ENCODE assay signal across 1 fruit fly cellular context in genomic region chr2L:7188530-7188996, dm6.
TF ChIP-seq lines count a peak whose summit lies in the region.

No protein-coding gene starts in this region.

TF ChIP-seq in whole organism, embryonic, 481 proteins besides CTCF, POLR2A, EP300 and RAD21 (continued from another document):
- TF ChIP-seq phol (tag; optimal IDR thresholded peaks at IDR 0.05; lab: Kevin White, UChicago) (peak; percentile 97), CG11456 (GFP tag; IDR thresholded peaks at IDR 0.05; lab: Robert Waterston, UW) (peak; percentile 97), ind (GFP tag; optimal IDR thresholded peaks at IDR 0.05; lab: Kevin White, UChicago) (peak; percentile 97), CG5245 (GFP tag; optimal IDR thresholded peaks at IDR 0.05; lab: Kevin White, UChicago) (peak; percentile 96), CG18476 (GFP tag; optimal IDR thresholded peaks at IDR 0.05; lab: Kevin White, UChicago) (peak; percentile 96), Ada2b (GFP tag; IDR thresholded peaks at IDR 0.05; lab: Robert Waterston, UW) (peak; percentile 96), CG11504 (tag; optimal IDR thresholded peaks at IDR 0.05; lab: Kevin White, UChicago) (peak; percentile 97), tgo (GFP tag; IDR thresholded peaks at IDR 0.05; lab: Robert Waterston, UW) (peak; percentile 99), nmo (GFP tag; optimal IDR thresholded peaks at IDR 0.05; lab: Kevin White, UChicago) (peak; percentile 99), seq (GFP tag; IDR thresholded peaks at IDR 0.05; lab: Robert Waterston, UW) (peak; percentile 98), Ets65A (GFP tag; lab: Kevin White, UChicago) (peak; percentile 99), CG3847 (GFP tag; IDR thresholded peaks at IDR 0.05; lab: Robert Waterston, UW) (peak; percentile 98), Kr (GFP tag; optimal IDR thresholded peaks at IDR 0.05; lab: Kevin White, UChicago) (peak; percentile 42), sc (optimal IDR thresholded peaks at IDR 0.05; lab: Kevin White, UChicago) (no peak), sc (GFP tag; optimal IDR thresholded peaks at IDR 0.05; lab: Kevin White, UChicago) (peak; percentile 98), Nf-YA (GFP tag; IDR thresholded peaks at IDR 0.05; lab: Robert Waterston, UW) (peak; percentile 94), NfI (GFP tag; optimal IDR thresholded peaks at IDR 0.05; lab: Kevin White, UChicago) (peak; percentile 98), gro (GFP tag; optimal IDR thresholded peaks at IDR 0.05; lab: Kevin White, UChicago) (peak; percentile 95), CG30431 (GFP tag; optimal IDR thresholded peaks at IDR 0.05; lab: Kevin White, UChicago) (peak; percentile 96), B-H1 (GFP tag; IDR thresholded peaks at IDR 0.05; lab: Robert Waterston, UW) (peak; percentile 97), dysf (GFP tag; IDR thresholded peaks at IDR 0.05; lab: Robert Waterston, UW) (peak; percentile 99), Optix (GFP tag; IDR thresholded peaks at IDR 0.05; lab: Robert Waterston, UW) (peak; percentile 97), sug (tag; optimal IDR thresholded peaks at IDR 0.05; lab: Kevin White, UChicago) (peak; percentile 97), dm (GFP tag; optimal IDR thresholded peaks at IDR 0.05; lab: Kevin White, UChicago) (peak; percentile 92), sens-2 (GFP tag; IDR thresholded peaks at IDR 0.05; lab: Robert Waterston, UW) (peak; percentile 93), Antp (GFP tag; optimal IDR thresholded peaks at IDR 0.05; lab: Kevin White, UChicago) (peak; percentile 90), vnd (GFP tag; IDR thresholded peaks at IDR 0.05; lab: Robert Waterston, UW; ENCODE audit: partially characterized antibody) (no peak), slbo (GFP tag; IDR thresholded peaks at IDR 0.05; lab: Robert Waterston, UW) (peak; percentile 98), CG3281 (GFP tag; optimal IDR thresholded peaks at IDR 0.05; lab: Kevin White, UChicago) (peak; percentile 97), HLH3B (GFP tag; IDR thresholded peaks at IDR 0.05; lab: Robert Waterston, UW) (peak; percentile 99), CG11695 (GFP tag; IDR thresholded peaks at IDR 0.05; lab: Robert Waterston, UW) (peak; percentile 99), CG33557 (GFP tag; optimal IDR thresholded peaks at IDR 0.05; lab: Kevin White, UChicago) (peak; percentile 95), fd3F (GFP tag; optimal IDR thresholded peaks at IDR 0.05; lab: Kevin White, UChicago) (peak; percentile 96), D19B (GFP tag; optimal IDR thresholded peaks at IDR 0.05; lab: Kevin White, UChicago) (peak; percentile 91), h (optimal IDR thresholded peaks at IDR 0.05; lab: Kevin White, UChicago) (no peak), Med (GFP tag; lab: Kevin White, UChicago) (peak; percentile 99), eyg (GFP tag; optimal IDR thresholded peaks at IDR 0.05; lab: Kevin White, UChicago) (peak; percentile 94), CG33213 (GFP tag; optimal IDR thresholded peaks at IDR 0.05; lab: Kevin White, UChicago) (peak; percentile 91), vfl (GFP tag; optimal IDR thresholded peaks at IDR 0.05; lab: Kevin White, UChicago) (peak; percentile 96), ac (GFP tag; optimal IDR thresholded peaks at IDR 0.05; lab: Kevin White, UChicago) (peak; percentile 84), Opbp (GFP tag; IDR thresholded peaks at IDR 0.05; lab: Robert Waterston, UW; ENCODE audit: partially characterized antibody) (no peak), CG5953 (GFP tag; IDR thresholded peaks at IDR 0.05; lab: Robert Waterston, UW) (peak; percentile 97), Stat92E (GFP tag; optimal IDR thresholded peaks at IDR 0.05; lab: Kevin White, UChicago) (peak in 1 of 3 experiments; percentile 88), croc (GFP tag; conservative IDR thresholded peaks at IDR 0.05; lab: Robert Waterston, UW) (peak; percentile 98), sima (GFP tag; optimal IDR thresholded peaks at IDR 0.05; lab: Kevin White, UChicago) (peak; percentile 72), H15 (GFP tag; IDR thresholded peaks at IDR 0.05; lab: Robert Waterston, UW) (peak; percentile 97), cato (GFP tag; optimal IDR thresholded peaks at IDR 0.05; lab: Kevin White, UChicago; ENCODE audit: borderline replicate concordance) (peak; percentile 97), Hand (GFP tag; optimal IDR thresholded peaks at IDR 0.05; lab: Kevin White, UChicago) (peak; percentile 98), CG15696 (tag; optimal IDR thresholded peaks at IDR 0.05; lab: Kevin White, UChicago) (peak; percentile 91), CG10274 (GFP tag; optimal IDR thresholded peaks at IDR 0.05; lab: Kevin White, UChicago) (peak; percentile 90), Pdp1 (GFP tag; optimal IDR thresholded peaks at IDR 0.05; lab: Kevin White, UChicago) (peak; percentile 94), sob (GFP tag; IDR thresholded peaks at IDR 0.05; lab: Robert Waterston, UW) (peak; percentile 98), kah (GFP tag; optimal IDR thresholded peaks at IDR 0.05; lab: Kevin White, UChicago) (peak; percentile 94), CG15479 (GFP tag; optimal IDR thresholded peaks at IDR 0.05; lab: Kevin White, UChicago) (peak; percentile 38), odd (GFP tag; optimal IDR thresholded peaks at IDR 0.05; lab: Kevin White, UChicago) (peak; percentile 97), slou (GFP tag; optimal IDR thresholded peaks at IDR 0.05; lab: Kevin White, UChicago) (peak; percentile 98), CG13775 (GFP tag; optimal IDR thresholded peaks at IDR 0.05; lab: Kevin White, UChicago) (peak; percentile 97), CG32532 (GFP tag; IDR thresholded peaks at IDR 0.05; lab: Robert Waterston, UW) (peak; percentile 98), prd (optimal IDR thresholded peaks at IDR 0.05; lab: Kevin White, UChicago) (no peak), prd (GFP tag; IDR thresholded peaks at IDR 0.05; lab: Robert Waterston, UW) (peak; percentile 99), CG13894 (tag; optimal IDR thresholded peaks at IDR 0.05; lab: Kevin White, UChicago) (peak; percentile 96), CG12391 (tag; optimal IDR thresholded peaks at IDR 0.05; lab: Kevin White, UChicago) (peak; percentile 99), nom (GFP tag; optimal IDR thresholded peaks at IDR 0.05; lab: Kevin White, UChicago) (peak; percentile 98), Adf1 (GFP tag; IDR thresholded peaks at IDR 0.05; lab: Robert Waterston, UW) (peak; percentile 100), esg (GFP tag; conservative IDR thresholded peaks at IDR 0.05; lab: Robert Waterston, UW) (peak; percentile 98), CG7839 (tag; optimal IDR thresholded peaks at IDR 0.05; lab: Kevin White, UChicago) (peak; percentile 99), CG4282 (GFP tag; optimal IDR thresholded peaks at IDR 0.05; lab: Kevin White, UChicago) (peak; percentile 88), Rfx (GFP tag; IDR thresholded peaks at IDR 0.05; lab: Robert Waterston, UW) (peak; percentile 98), CG30020 (tag; optimal IDR thresholded peaks at IDR 0.05; lab: Kevin White, UChicago) (peak; percentile 84), ci (GFP tag; IDR thresholded peaks at IDR 0.05; lab: Robert Waterston, UW) (peak; percentile 98), bcd (GFP tag; optimal IDR thresholded peaks at IDR 0.05; lab: Kevin White, UChicago) (peak; percentile 98), Dad (GFP tag; optimal IDR thresholded peaks at IDR 0.05; lab: Kevin White, UChicago) (peak; percentile 96), psq (GFP tag; optimal IDR thresholded peaks at IDR 0.05; lab: Kevin White, UChicago) (peak; percentile 91), lmd (GFP tag; IDR thresholded peaks at IDR 0.05; lab: Robert Waterston, UW) (peak; percentile 99), NC2β (GFP tag; optimal IDR thresholded peaks at IDR 0.05; lab: Kevin White, UChicago) (peak; percentile 96), CG32772 (GFP tag; IDR thresholded peaks at IDR 0.05; lab: Robert Waterston, UW) (peak; percentile 98), zfh1 (GFP tag; IDR thresholded peaks at IDR 0.05; lab: Robert Waterston, UW) (peak; percentile 98), B-H2 (GFP tag; optimal IDR thresholded peaks at IDR 0.05; lab: Kevin White, UChicago) (peak; percentile 98), CG13123 (GFP tag; optimal IDR thresholded peaks at IDR 0.05; lab: Kevin White, UChicago) (peak; percentile 93), CG7372 (GFP tag; IDR thresholded peaks at IDR 0.05; lab: Robert Waterston, UW) (peak; percentile 98), CG18011 (GFP tag; optimal IDR thresholded peaks at IDR 0.05; lab: Kevin White, UChicago) (peak; percentile 91), CG2712 (tag; optimal IDR thresholded peaks at IDR 0.05; lab: Kevin White, UChicago) (peak; percentile 98), gfzf (GFP tag; optimal IDR thresholded peaks at IDR 0.05; lab: Kevin White, UChicago) (no peak), CG2875 (GFP tag; optimal IDR thresholded peaks at IDR 0.05; lab: Kevin White, UChicago) (peak; percentile 98), PHDP (tag; optimal IDR thresholded peaks at IDR 0.05; lab: Kevin White, UChicago) (peak; percentile 99), CG18619 (GFP tag; optimal IDR thresholded peaks at IDR 0.05; lab: Kevin White, UChicago) (peak; percentile 97), az2 (GFP tag; optimal IDR thresholded peaks at IDR 0.05; lab: Kevin White, UChicago) (peak; percentile 98), CG10959 (GFP tag; IDR thresholded peaks at IDR 0.05; lab: Robert Waterston, UW) (peak; percentile 86), Nf-YC (tag; optimal IDR thresholded peaks at IDR 0.05; lab: Kevin White, UChicago) (peak; percentile 92), Dip2 (GFP tag; IDR thresholded peaks at IDR 0.05; lab: Robert Waterston, UW) (peak; percentile 81), salm (tag; optimal IDR thresholded peaks at IDR 0.05; lab: Kevin White, UChicago) (peak; percentile 96), tx (GFP tag; optimal IDR thresholded peaks at IDR 0.05; lab: Kevin White, UChicago) (peak; percentile 97), CG10979 (tag; optimal IDR thresholded peaks at IDR 0.05; lab: Kevin White, UChicago) (peak; percentile 98), CG2678 (tag; optimal IDR thresholded peaks at IDR 0.05; lab: Kevin White, UChicago) (peak; percentile 99), Oaz (GFP tag; IDR thresholded peaks at IDR 0.05; lab: Robert Waterston, UW) (peak; percentile 97), CG13424 (tag; optimal IDR thresholded peaks at IDR 0.05; lab: Kevin White, UChicago) (peak; percentile 99), CG14441 (GFP tag; IDR thresholded peaks at IDR 0.05; lab: Robert Waterston, UW) (peak; percentile 99), CG14965 (GFP tag; optimal IDR thresholded peaks at IDR 0.05; lab: Kevin White, UChicago; ENCODE audit: borderline replicate concordance) (peak; percentile 40), wek (GFP tag; optimal IDR thresholded peaks at IDR 0.05; lab: Kevin White, UChicago) (peak; percentile 86), toy (GFP tag; IDR thresholded peaks at IDR 0.05; lab: Robert Waterston, UW) (peak; percentile 89), mld (GFP tag; IDR thresholded peaks at IDR 0.05; lab: Robert Waterston, UW; ENCODE audit: partially characterized antibody) (no peak), CG12769 (tag; optimal IDR thresholded peaks at IDR 0.05; lab: Kevin White, UChicago) (peak; percentile 98), CG34422 (GFP tag; IDR thresholded peaks at IDR 0.05; lab: Robert Waterston, UW) (peak; percentile 98), sna (GFP tag; IDR thresholded peaks at IDR 0.05; lab: Robert Waterston, UW; ENCODE audit: partially characterized antibody) (no peak), mam (GFP tag; optimal IDR thresholded peaks at IDR 0.05; lab: Kevin White, UChicago) (peak; percentile 98), CG7745 (tag; optimal IDR thresholded peaks at IDR 0.05; lab: Kevin White, UChicago) (no peak), fd102C (GFP tag; optimal IDR thresholded peaks at IDR 0.05; lab: Kevin White, UChicago) (peak; percentile 69), p53 (GFP tag; optimal IDR thresholded peaks at IDR 0.05; lab: Kevin White, UChicago) (peak; percentile 77), CG9876 (GFP tag; optimal IDR thresholded peaks at IDR 0.05; lab: Kevin White, UChicago) (peak; percentile 88), Hr39 (optimal IDR thresholded peaks at IDR 0.05; lab: Kevin White, UChicago) (no peak), Rx (GFP tag; IDR thresholded peaks at IDR 0.05; lab: Robert Waterston, UW) (peak; percentile 98), al (GFP tag; IDR thresholded peaks at IDR 0.05; lab: Robert Waterston, UW) (peak; percentile 97), Hsf (GFP tag; optimal IDR thresholded peaks at IDR 0.05; lab: Kevin White, UChicago) (peak; percentile 98), CG7928 (GFP tag; optimal IDR thresholded peaks at IDR 0.05; lab: Kevin White, UChicago) (peak; percentile 77), CG10565 (GFP tag; optimal IDR thresholded peaks at IDR 0.05; lab: Kevin White, UChicago) (peak; percentile 76), CG10543 (GFP tag; optimal IDR thresholded peaks at IDR 0.05; lab: Kevin White, UChicago) (peak; percentile 99)
